Worm (Caenorhabditis elegans): Measurements from ENCODE around the gene pho-5.

Gene pho-5

ce11 chrIII:7300169-7300568 is 14.5 kb upstream of the pho-5 start:
- TF ChIP-seq eyg-1 (tag; optimal IDR thresholded peaks at IDR 0.05) (no peak), gmeb-2 (tag; optimal IDR thresholded peaks at IDR 0.05) (no peak), sdc-2 (tag; optimal IDR thresholded peaks at IDR 0.05) (no peak), fkh-6 (tag; optimal IDR thresholded peaks at IDR 0.05) (no peak), ceh-14 (tag; optimal IDR thresholded peaks at IDR 0.05) (no peak), rnt-1 (tag; optimal IDR thresholded peaks at IDR 0.05) (no peak), unc-3 (GFP tag; conservative IDR thresholded peaks at IDR 0.05) (no peak), unc-3 (tag; optimal IDR thresholded peaks at IDR 0.05) (no peak), pat-9 (tag; optimal IDR thresholded peaks at IDR 0.05) (no peak), ceh-22 (tag; optimal IDR thresholded peaks at IDR 0.05) (no peak), tbx-2 (tag; optimal IDR thresholded peaks at IDR 0.05) (no peak), pag-3 (tag; optimal IDR thresholded peaks at IDR 0.05; ENCODE audit: borderline replicate concordance) (no peak), nhr-232 (tag; optimal IDR thresholded peaks at IDR 0.05) (no peak), pha-2 (tag; optimal IDR thresholded peaks at IDR 0.05) (no peak), ceh-6 (GFP tag; optimal IDR thresholded peaks at IDR 0.05) (no peak), ceh-24 (tag; optimal IDR thresholded peaks at IDR 0.05) (no peak), ceh-31 (tag; optimal IDR thresholded peaks at IDR 0.05) (no peak)

ce11 chrIII:7299466-7299865 is 13.8 kb upstream of the pho-5 start, which contains the start of the genes B0361.14 and B0361.9:
Gene B0361.14 (minus strand): TSS chrIII:7299531.
Gene B0361.9 (minus strand): TSS chrIII:7299631.
- TF ChIP-seq ref-2 (tag; optimal IDR thresholded peaks at IDR 0.05) (peak; percentile 6), tbx-7 (tag; optimal IDR thresholded peaks at IDR 0.05) (no peak)

ce11 chrIII:7298045-7298444 is 12.4 kb upstream of the pho-5 start:
- TF ChIP-seq dve-1 (tag; optimal IDR thresholded peaks at IDR 0.05) (no peak), ceh-18 (tag; optimal IDR thresholded peaks at IDR 0.05) (no peak)

ce11 chrIII:7297045-7297680 is 11.5 kb upstream of the pho-5 start:
- TF ChIP-seq tbx-7 (tag; optimal IDR thresholded peaks at IDR 0.05): no peak
- no peak for TF ChIP-seq gmeb-2 (tag; optimal IDR thresholded peaks at IDR 0.05)
- TF ChIP-seq unc-3 (GFP tag; conservative IDR thresholded peaks at IDR 0.05): no peak
- no peak for TF ChIP-seq unc-3 (tag; optimal IDR thresholded peaks at IDR 0.05)
- TF ChIP-seq ceh-22 (tag; optimal IDR thresholded peaks at IDR 0.05): no peak
- TF ChIP-seq sox-4 (tag; optimal IDR thresholded peaks at IDR 0.05): no peak
- TF ChIP-seq rnt-1 (tag; optimal IDR thresholded peaks at IDR 0.05): no peak
- no peak for TF ChIP-seq K09A11.1 (tag; optimal IDR thresholded peaks at IDR 0.05; ENCODE audit: insufficient read depth)
- no peak for TF ChIP-seq ttx-3 (tag; optimal IDR thresholded peaks at IDR 0.05)
- TF ChIP-seq pat-9 (tag; optimal IDR thresholded peaks at IDR 0.05): no peak
- TF ChIP-seq ceh-14 (tag; optimal IDR thresholded peaks at IDR 0.05): no peak
- TF ChIP-seq ref-2 (tag; optimal IDR thresholded peaks at IDR 0.05): no peak
- no peak for TF ChIP-seq ceh-30 (tag; optimal IDR thresholded peaks at IDR 0.05)
- no peak for TF ChIP-seq C38D4.7 (GFP tag; optimal IDR thresholded peaks at IDR 0.05)
- TF ChIP-seq hlh-6 (tag; optimal IDR thresholded peaks at IDR 0.05): no peak
- no peak for TF ChIP-seq zip-5 (tag; optimal IDR thresholded peaks at IDR 0.05)
- TF ChIP-seq ceh-18 (tag; optimal IDR thresholded peaks at IDR 0.05): no peak
- TF ChIP-seq pha-4 (tag; optimal IDR thresholded peaks at IDR 0.05): no peak
- no peak for TF ChIP-seq ceh-24 (tag; optimal IDR thresholded peaks at IDR 0.05)
- TF ChIP-seq dmd-4 (tag; optimal IDR thresholded peaks at IDR 0.05; ENCODE audit: borderline replicate concordance): no peak
- TF ChIP-seq sdc-2 (tag; optimal IDR thresholded peaks at IDR 0.05): no peak

- TF ChIP-seq ttx-3 (tag; optimal IDR thresholded peaks at IDR 0.05) (no peak), nhr-232 (tag; optimal IDR thresholded peaks at IDR 0.05) (no peak), tbx-2 (tag; optimal IDR thresholded peaks at IDR 0.05) (no peak), sox-4 (tag; optimal IDR thresholded peaks at IDR 0.05) (no peak), npax-4 (tag; optimal IDR thresholded peaks at IDR 0.05) (no peak), ets-4 (tag; optimal IDR thresholded peaks at IDR 0.05) (no peak), ceh-22 (tag; optimal IDR thresholded peaks at IDR 0.05) (no peak), pat-9 (tag; optimal IDR thresholded peaks at IDR 0.05) (no peak), elt-2 (tag; optimal IDR thresholded peaks at IDR 0.05) (no peak), fkh-10 (GFP tag; optimal IDR thresholded peaks at IDR 0.05) (no peak), tbx-7 (tag; optimal IDR thresholded peaks at IDR 0.05) (no peak), C38D4.7 (GFP tag; optimal IDR thresholded peaks at IDR 0.05) (no peak), madf-2 (tag; optimal IDR thresholded peaks at IDR 0.05) (no peak), che-1 (tag; optimal IDR thresholded peaks at IDR 0.05) (no peak), eyg-1 (tag; optimal IDR thresholded peaks at IDR 0.05) (no peak), elt-4 (tag; optimal IDR thresholded peaks at IDR 0.05) (no peak), T23F11.4 (GFP tag; optimal IDR thresholded peaks at IDR 0.05) (no peak), nhr-11 (tag; optimal IDR thresholded peaks at IDR 0.05) (no peak), ceh-9 (tag; optimal IDR thresholded peaks at IDR 0.05) (no peak)
Measured at ce11 chrIII:7296092-7296668, 10.5 kb upstream of the pho-5 start.

All from whole organism, late embryonic.